Worm (Caenorhabditis elegans) whole organism, L4 larva: ENCODE measurements around the gene D1086.9.

Experiments
- F49E8.2 ChIP-seq: sonication (generic microtip); optimal IDR thresholded peaks from 2 replicates; lab custom pipeline; 2016; ENCODE audit warnings: missing compliant biosample characterization, mild to moderate bottlenecking, missing genetic modification characterization, borderline replicate concordance
- R02D3.7 ChIP-seq: fragments of 150-350 bp; sonication (generic microtip); optimal IDR thresholded peaks from 3 replicates; lab custom pipeline; 2014; ENCODE audit warnings: missing biosample characterization, missing genetic modification characterization
- T20F7.1 ChIP-seq: fragments of 200-800 bp; sonication (Bioruptor generic); optimal IDR thresholded peaks from 2 replicates; lab custom pipeline; 2018; ENCODE audit warnings: mild to moderate bottlenecking, missing genetic modification characterization, missing compliant biosample characterization
- T26A8.4 ChIP-seq: fragments of 200-800 bp; sonication (Bioruptor generic); IDR thresholded peaks from 2 replicates; pipeline ENCODE4 v1.3.6; 2022; ENCODE audit warnings: missing genetic modification characterization, missing compliant biosample characterization
- Y48G9A.11 ChIP-seq: fragments of 200-800 bp; sonication (Bioruptor generic); IDR thresholded peaks from 2 replicates; pipeline ENCODE4 v1.3.6; 2022; ENCODE audit warnings: missing genetic modification reagents, missing genetic modification characterization, missing compliant biosample characterization
- ZK337.2 ChIP-seq: fragments of 200-800 bp; sonication (Bioruptor generic); IDR thresholded peaks from 2 replicates; pipeline ENCODE4 v1.3.6; 2022; ENCODE audit warnings: missing genetic modification reagents, missing genetic modification characterization, missing compliant biosample characterization
- ama-1 ChIP-seq: fragments of 150-350 bp; optimal IDR thresholded peaks from 2 replicates; lab custom pipeline; 2014; ENCODE audit warnings: inconsistent platforms, mixed read lengths
- arid-1 ChIP-seq: fragments of 200-800 bp; sonication (Bioruptor generic); conservative IDR thresholded peaks from 2 replicates; pipeline ENCODE4 v1.3.6; 2022; ENCODE audit warnings: missing genetic modification reagents, missing genetic modification characterization, missing compliant biosample characterization
- ceh-28 ChIP-seq: fragments of 150-350 bp; optimal IDR thresholded peaks from 2 replicates; lab custom pipeline; 2014; ENCODE audit warnings: missing biosample characterization, missing genetic modification reagents, missing genetic modification characterization
- daf-16 ChIP-seq, 3 experiments: sonication (generic microtip); optimal IDR thresholded peaks; 2 replicates each; lab custom pipeline; 2016 to 2017; ENCODE audit warnings: missing genetic modification characterization in 3 of 3, missing genetic modification reagents in 3 of 3, mild to moderate bottlenecking in 2 of 3, missing compliant biosample characterization in 2 of 3, missing biosample characterization in 1 of 3, moderate library complexity in 1 of 3
- dmd-9 ChIP-seq: fragments of 200-800 bp; sonication (Bioruptor generic); IDR thresholded peaks from 2 replicates; pipeline ENCODE4 v1.3.6; 2022; ENCODE audit warnings: missing genetic modification reagents, missing genetic modification characterization, missing compliant biosample characterization
- dve-1 ChIP-seq: sonication (generic microtip); optimal IDR thresholded peaks from 2 replicates; lab custom pipeline; 2017; ENCODE audit warnings: antibody characterized with exemption, mild to moderate bottlenecking, missing genetic modification characterization, missing compliant biosample characterization; ENCODE audit not compliant: insufficient read depth
- egl-43 ChIP-seq: fragments of 200-800 bp; sonication (Bioruptor generic); IDR thresholded peaks from 2 replicates; pipeline ENCODE4 v1.3.6; 2022; ENCODE audit warnings: missing genetic modification reagents, missing genetic modification characterization, missing compliant biosample characterization
- fkh-10 ChIP-seq: fragments of 150-350 bp; optimal IDR thresholded peaks from 2 replicates; lab custom pipeline; 2014; ENCODE audit warnings: missing biosample characterization, missing genetic modification reagents, missing genetic modification characterization
- hif-1 ChIP-seq, 2 experiments: sonication (generic microtip); optimal IDR thresholded peaks; 2 replicates each; lab custom pipeline; 2016 to 2017; ENCODE audit warnings: missing compliant biosample characterization in 2 of 2, missing genetic modification characterization in 2 of 2, missing genetic modification reagents in 2 of 2, missing genotype in 2 of 2, mild to moderate bottlenecking in 1 of 2
- hlh-11 ChIP-seq: fragments of 200-800 bp; sonication (Bioruptor generic); optimal IDR thresholded peaks from 2 replicates; lab custom pipeline; 2018; ENCODE audit warnings: mild to moderate bottlenecking, missing genetic modification characterization, missing compliant biosample characterization
- hlh-30 ChIP-seq: sonication (generic microtip); optimal IDR thresholded peaks from 2 replicates; lab custom pipeline; 2017; ENCODE audit warnings: antibody characterized with exemption, mild to moderate bottlenecking, missing genetic modification characterization, missing compliant biosample characterization; ENCODE audit not compliant: insufficient read depth
- hmg-1.1 ChIP-seq: fragments of 200-800 bp; sonication (Bioruptor generic); IDR thresholded peaks from 2 replicates; pipeline ENCODE4 v1.3.6; 2022; ENCODE audit warnings: missing genetic modification reagents, missing genetic modification characterization, missing compliant biosample characterization
- lim-7 ChIP-seq: fragments of 200-800 bp; sonication (Bioruptor generic); IDR thresholded peaks from 2 replicates; pipeline ENCODE4 v1.3.6; 2022; ENCODE audit warnings: missing genetic modification characterization, missing compliant biosample characterization
- lin-1 ChIP-seq: fragments of 200-800 bp; sonication (Bioruptor generic); IDR thresholded peaks from 2 replicates; pipeline ENCODE4 v1.3.6; 2022; ENCODE audit warnings: missing genetic modification reagents, missing genetic modification characterization, missing compliant biosample characterization
- lin-13 ChIP-seq: fragments of 150-350 bp; optimal IDR thresholded peaks from 2 replicates; lab custom pipeline; 2014; ENCODE audit warnings: missing biosample characterization, missing genetic modification reagents, missing genetic modification characterization
- lin-38 ChIP-seq: fragments of 200-800 bp; sonication (Bioruptor generic); IDR thresholded peaks from 2 replicates; pipeline ENCODE4 v1.3.6; 2022; ENCODE audit warnings: missing genetic modification reagents, missing genetic modification characterization, missing compliant biosample characterization
- lin-39 ChIP-seq: fragments of 150-350 bp; optimal IDR thresholded peaks from 2 replicates; lab custom pipeline; 2014; ENCODE audit warnings: missing biosample characterization, missing genetic modification reagents, missing genetic modification characterization
- lir-3 ChIP-seq: sonication (generic microtip); optimal IDR thresholded peaks from 2 replicates; lab custom pipeline; 2016; ENCODE audit warnings: mild to moderate bottlenecking, missing genetic modification characterization, missing compliant biosample characterization
- lsy-2 ChIP-seq, 2 experiments: fragments of 150-350 bp in 1 of 2; sonication (generic microtip) in 1 of 2; optimal IDR thresholded peaks; 2 replicates each; lab custom pipeline; 2014 to 2017; ENCODE audit warnings: missing biosample characterization in 2 of 2, missing genetic modification characterization in 2 of 2
- mdl-1 ChIP-seq, 2 experiments: fragments of 150-350 bp in 1 of 2; sonication (generic microtip) in 1 of 2; optimal IDR thresholded peaks; 2 replicates each; lab custom pipeline; 2014 to 2017; ENCODE audit warnings: missing biosample characterization in 2 of 2, missing genetic modification characterization in 2 of 2
- mdt-29 ChIP-seq: fragments of 200-800 bp; sonication (Bioruptor generic); IDR thresholded peaks from 2 replicates; pipeline ENCODE4 v1.3.6; 2022; ENCODE audit warnings: missing genetic modification reagents, missing genetic modification characterization, missing compliant biosample characterization
- mes-2 ChIP-seq: sonication (generic microtip); optimal IDR thresholded peaks from 2 replicates; lab custom pipeline; 2016; ENCODE audit warnings: missing genotype, mild to moderate bottlenecking, missing genetic modification characterization, missing compliant biosample characterization; ENCODE audit not compliant: poor library complexity, severe bottlenecking
- mxl-2 ChIP-seq: fragments of 200-800 bp; sonication (Bioruptor generic); conservative IDR thresholded peaks from 2 replicates; pipeline ENCODE4 v1.3.6; 2022; ENCODE audit warnings: missing genetic modification reagents, missing genetic modification characterization, missing compliant biosample characterization
- nhr-102 ChIP-seq: sonication (generic microtip); optimal IDR thresholded peaks from 2 replicates; lab custom pipeline; 2016; ENCODE audit warnings: mild to moderate bottlenecking, missing genetic modification characterization, moderate library complexity, missing compliant biosample characterization
- nhr-11 ChIP-seq: fragments of 150-350 bp; optimal IDR thresholded peaks from 2 replicates; lab custom pipeline; 2014; ENCODE audit warnings: missing biosample characterization, missing genetic modification characterization
- nhr-42 ChIP-seq: fragments of 200-800 bp; sonication (Bioruptor generic); IDR thresholded peaks from 2 replicates; pipeline ENCODE4 v1.3.6; 2022; ENCODE audit warnings: missing genetic modification characterization, missing compliant biosample characterization
- pha-4 ChIP-seq, 2 experiments: fragments of 150-350 bp in 1 of 2; fragments of 200-800 bp in 1 of 2; sonication (Bioruptor generic) in 1 of 2; IDR thresholded peaks in 1 of 2; optimal IDR thresholded peaks in 1 of 2; 2 replicates each; pipeline versions ENCODE4 v1.3.6 to Lab custom; 2014 to 2022; ENCODE audit warnings: missing genetic modification characterization in 2 of 2, missing genetic modification reagents in 2 of 2, missing biosample characterization in 1 of 2, missing compliant biosample characterization in 1 of 2
- php-3 ChIP-seq: fragments of 200-800 bp; sonication (Bioruptor generic); IDR thresholded peaks from 2 replicates; pipeline ENCODE4 v1.3.6; 2022; ENCODE audit warnings: missing genetic modification reagents, missing genetic modification characterization, missing compliant biosample characterization
- pqm-1 ChIP-seq: sonication (generic microtip); optimal IDR thresholded peaks from 2 replicates; lab custom pipeline; 2017; ENCODE audit warnings: missing biosample characterization, missing genetic modification characterization
- rbr-2 ChIP-seq: sonication (generic microtip); optimal IDR thresholded peaks from 2 replicates; lab custom pipeline; 2016; ENCODE audit warnings: missing genotype, missing genetic modification characterization, missing compliant biosample characterization
- set-16 ChIP-seq: fragments of 200-800 bp; sonication (Bioruptor generic); IDR thresholded peaks from 2 replicates; pipeline ENCODE4 v1.3.6; 2022; ENCODE audit warnings: missing genetic modification reagents, missing genetic modification characterization, missing compliant biosample characterization
- snpc-1.2 ChIP-seq: fragments of 200-800 bp; sonication (Bioruptor generic); IDR thresholded peaks from 2 replicates; pipeline ENCODE4 v1.3.6; 2022; ENCODE audit warnings: missing genetic modification reagents, missing genetic modification characterization, missing compliant biosample characterization
- snpc-4 ChIP-seq: fragments of 150-350 bp; optimal IDR thresholded peaks from 2 replicates; lab custom pipeline; 2014; ENCODE audit warnings: missing biosample characterization, missing genetic modification characterization
- spr-3 ChIP-seq: fragments of 200-800 bp; sonication (Bioruptor generic); optimal IDR thresholded peaks from 2 replicates; lab custom pipeline; 2018; ENCODE audit warnings: mild to moderate bottlenecking, missing genetic modification characterization, missing compliant biosample characterization
- unc-62 ChIP-seq, 3 experiments: fragments of 150-350 bp in 1 of 3; sonication (generic microtip); optimal IDR thresholded peaks in 2 of 3; peaks in 1 of 3; 1 replicate in 1 of 3; 2 replicates in 2 of 3; lab custom pipeline; 2014 to 2017; ENCODE audit warnings: missing biosample characterization in 3 of 3, missing genetic modification characterization in 3 of 3, missing genetic modification reagents in 3 of 3, missing genotype in 1 of 3
- vab-7 ChIP-seq: fragments of 200-800 bp; sonication (Bioruptor generic); IDR thresholded peaks from 2 replicates; pipeline ENCODE4 v1.3.6; 2022; ENCODE audit warnings: missing genetic modification reagents, missing genetic modification characterization, missing compliant biosample characterization
- zfp-3 ChIP-seq: fragments of 200-800 bp; sonication (Bioruptor generic); conservative IDR thresholded peaks from 2 replicates; pipeline ENCODE4 v1.3.6; 2022; ENCODE audit warnings: missing genetic modification reagents, missing genetic modification characterization, missing compliant biosample characterization
- zip-11 ChIP-seq: fragments of 200-800 bp; sonication (Bioruptor generic); IDR thresholded peaks from 2 replicates; pipeline ENCODE4 v1.3.6; 2022; ENCODE audit warnings: missing genetic modification characterization, missing compliant biosample characterization

The D1086.9 gene

DNA sequence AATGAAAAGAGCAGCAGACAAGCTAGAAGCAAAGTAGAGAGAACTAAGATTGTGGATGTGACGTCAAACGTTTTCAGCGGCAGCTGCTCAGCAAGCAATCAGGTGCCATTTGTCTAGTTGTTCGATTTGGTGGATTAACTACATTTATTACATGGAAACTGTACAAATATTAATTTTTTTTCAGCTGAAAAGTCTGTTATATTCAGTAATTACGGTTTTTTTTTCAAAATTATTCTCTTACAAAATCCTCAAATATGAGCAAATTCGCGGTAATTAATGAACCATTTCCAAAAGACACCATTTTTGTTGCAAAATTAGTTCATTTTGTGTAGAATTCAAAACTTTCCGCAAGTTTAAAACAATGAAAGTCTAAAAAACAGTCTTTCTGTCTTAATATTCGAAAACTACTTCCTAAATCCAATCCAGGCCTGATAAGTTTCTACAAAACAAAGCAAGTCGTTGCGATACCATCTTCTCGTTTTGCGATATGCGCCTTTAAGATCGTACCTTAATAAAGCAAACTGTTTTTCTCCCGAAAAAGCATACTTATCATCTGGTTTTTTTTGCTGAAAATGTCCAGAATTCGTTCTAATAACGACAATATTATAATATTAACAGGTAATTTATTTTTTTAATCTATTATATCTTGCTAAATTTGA, 13.6 kb upstream of the D1086.9 start, which contains the start of the genes D1086.5 and him-5:
TSS of gene D1086.5 (minus strand) at position 51 of the 659 bp plus-strand sequence.
TSS of gene him-5 (plus strand) at position 118 of the 659 bp plus-strand sequence.
- TF ChIP-seq lim-7 (no peak), unc-62 (GFP tag; optimal IDR thresholded peaks at IDR 0.05 in 1 of 2; lab: Kevin White, UChicago) (peak in 1 of 2 experiments; percentile 57), unc-62 (tag; optimal IDR thresholded peaks at IDR 0.05; lab: Kevin White, UChicago) (no peak)
- TF ChIP-seq, all 104 proteins: peak for 1

DNA sequence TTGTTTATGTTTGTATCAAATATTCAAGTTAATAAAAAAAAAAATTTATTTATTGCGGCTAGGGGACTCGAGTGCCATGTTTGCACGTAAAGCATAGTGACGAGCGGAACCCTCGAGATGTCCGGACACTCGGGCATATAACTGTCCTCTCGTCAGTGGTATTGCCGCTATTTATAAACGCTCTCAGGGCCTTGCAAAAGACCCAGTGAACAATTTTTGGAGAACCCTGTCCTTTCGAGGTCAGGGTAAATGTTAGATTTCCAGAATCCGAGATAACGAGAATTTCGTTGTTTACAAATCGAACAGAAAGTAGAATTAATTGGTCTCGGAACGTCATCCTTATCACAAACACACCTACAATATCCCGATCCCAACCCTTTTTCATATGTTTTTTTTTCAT, 11.7 kb upstream of the D1086.9 start, which contains the start of gene D1086.3:
TSS of gene D1086.3 (plus strand) at position 390 of the 400 bp plus-strand sequence.
- no peak for TF ChIP-seq dmd-9 (GFP tag; lab: Robert Waterston, UW)
- peak; percentile 88 for TF ChIP-seq snpc-4 (tag; lab: Kevin White, UChicago)
- 0 out of 2 replicates have a peak, but pooled peaks have one; percentile 39 for TF ChIP-seq pha-4 (GFP tag; IDR thresholded peaks at IDR 0.05; lab: Robert Waterston, UW)
- no peak for TF ChIP-seq pha-4 (tag; optimal IDR thresholded peaks at IDR 0.05; lab: Kevin White, UChicago)
- no peak for TF ChIP-seq spr-3 (GFP tag; lab: Kevin White, UChicago)
- TF ChIP-seq mxl-2: no peak
- TF ChIP-seq nhr-42 (GFP tag; lab: Robert Waterston, UW): no peak
- peak; percentile 85 for TF ChIP-seq F49E8.2 (tag; lab: Kevin White, UChicago)
- peak; percentile 19 for TF ChIP-seq rbr-2 (tag; lab: Kevin White, UChicago)
- TF ChIP-seq set-16 (GFP tag; lab: Robert Waterston, UW): no peak
- TF ChIP-seq lir-3: no peak
- peak; percentile 11 for TF ChIP-seq nhr-102 (tag; lab: Kevin White, UChicago)
- TF ChIP-seq egl-43 (GFP tag; lab: Robert Waterston, UW): no peak
- 0 out of 2 replicates have a peak, but pooled peaks have one; percentile 20 for TF ChIP-seq php-3 (GFP tag; lab: Robert Waterston, UW)
- TF ChIP-seq ZK337.2: no peak
- TF ChIP-seq ceh-28 (tag; lab: Kevin White, UChicago): no peak
- no peak for TF ChIP-seq nhr-11 (tag; lab: Kevin White, UChicago)
- TF ChIP-seq T26A8.4 (GFP tag; lab: Robert Waterston, UW): peak; percentile 62
- TF ChIP-seq snpc-1.2 (GFP tag; lab: Robert Waterston, UW): peak; percentile 73; the same call in 1 of the 2 replicates
- peak; percentile 30 for TF ChIP-seq hlh-11 (tag; lab: Kevin White, UChicago)
- no peak for TF ChIP-seq hif-1 (tag; optimal IDR thresholded peaks at IDR 0.05; lab: Kevin White, UChicago)
- TF ChIP-seq zfp-3 (GFP tag; lab: Robert Waterston, UW): no peak
- TF ChIP-seq Y48G9A.11: peak; percentile 56; the same call in 1 of the 2 replicates
- no peak for TF ChIP-seq mdt-29 (GFP tag; lab: Robert Waterston, UW)
- TF ChIP-seq mdl-1 (tag; optimal IDR thresholded peaks at IDR 0.05; lab: Kevin White, UChicago): no peak
- no peak for TF ChIP-seq R02D3.7 (tag; lab: Kevin White, UChicago)
- no peak for TF ChIP-seq fkh-10 (GFP tag; lab: Kevin White, UChicago)
- TF ChIP-seq dve-1 (tag; lab: Kevin White, UChicago): no peak
- no peak for TF ChIP-seq T20F7.1 (GFP tag; lab: Kevin White, UChicago)
- 0 out of 2 replicates have a peak, but pooled peaks have one; percentile 23 for TF ChIP-seq hmg-1.1 (GFP tag; lab: Robert Waterston, UW)
- TF ChIP-seq vab-7 (GFP tag; lab: Robert Waterston, UW): no peak
- peak; percentile 73; the same call in 1 of the 2 replicates for TF ChIP-seq lin-38
- TF ChIP-seq arid-1 (GFP tag; lab: Robert Waterston, UW): peak; percentile 57; the same call in 1 of the 2 replicates
- TF ChIP-seq lsy-2 (tag; optimal IDR thresholded peaks at IDR 0.05; lab: Kevin White, UChicago): peak in 1 of 2 experiments; percentile 37
- peak; percentile 97 for TF ChIP-seq ama-1
- TF ChIP-seq mes-2 (tag; lab: Kevin White, UChicago): peak; percentile 74
- TF ChIP-seq daf-16 (GFP tag; optimal IDR thresholded peaks at IDR 0.05; lab: Kevin White, UChicago): peak; percentile 36 to 76
- peak; percentile 55 for TF ChIP-seq daf-16 (tag; optimal IDR thresholded peaks at IDR 0.05; lab: Kevin White, UChicago)
- no peak for TF ChIP-seq zip-11 (GFP tag; lab: Robert Waterston, UW)
- TF ChIP-seq pqm-1 (tag; lab: Kevin White, UChicago): no peak
- peak; percentile 38 for TF ChIP-seq hlh-30 (tag; lab: Kevin White, UChicago)
- TF ChIP-seq lin-13 (GFP tag; lab: Kevin White, UChicago): peak; percentile 23
- 0 out of 2 replicates have a peak, but pooled peaks have one; percentile 42 for TF ChIP-seq lin-1 (GFP tag; lab: Robert Waterston, UW)
- TF ChIP-seq lin-39 (tag; lab: Kevin White, UChicago): no peak
